ENCODE assay signal across 1 fruit fly cellular context in genomic region chr3L:8299224-8300130, dm6.
TF ChIP-seq lines count a peak whose summit lies in the region.

Arl5 (minus strand) TSS chr3L:8299839.
CG13671 (plus strand) TSS chr3L:8300064.

TF ChIP-seq in whole organism, embryonic, 481 proteins besides CTCF, POLR2A, EP300 and RAD21 (continued from another document and continues in another):
- 0 out of 3 replicates have a peak, but pooled peaks have one; percentile 56 for TF ChIP-seq mld (GFP tag; IDR thresholded peaks at IDR 0.05; lab: Robert Waterston, UW; ENCODE audit: partially characterized antibody)
- peak; percentile 79 for TF ChIP-seq slou (GFP tag; optimal IDR thresholded peaks at IDR 0.05; lab: Kevin White, UChicago)
- peak; percentile 68 for TF ChIP-seq Atf6 (GFP tag; IDR thresholded peaks at IDR 0.05; lab: Robert Waterston, UW)
- TF ChIP-seq mam (GFP tag; optimal IDR thresholded peaks at IDR 0.05; lab: Kevin White, UChicago) = peak; percentile 73
- TF ChIP-seq CG4730 (GFP tag; IDR thresholded peaks at IDR 0.05; lab: Robert Waterston, UW) = peak; percentile 72
- TF ChIP-seq ssp (GFP tag; IDR thresholded peaks at IDR 0.05; lab: Robert Waterston, UW) = peak; percentile 72
- TF ChIP-seq CG43689 (GFP tag; IDR thresholded peaks at IDR 0.05; lab: Robert Waterston, UW) = peak; percentile 41; the same call in 1 of the 2 replicates
- peak; percentile 28 for TF ChIP-seq org-1 (GFP tag; optimal IDR thresholded peaks at IDR 0.05; lab: Kevin White, UChicago)
- peak; percentile 67 for TF ChIP-seq CG9609 (GFP tag; optimal IDR thresholded peaks at IDR 0.05; lab: Kevin White, UChicago)
- TF ChIP-seq Ets97D (GFP tag; optimal IDR thresholded peaks at IDR 0.05; lab: Kevin White, UChicago) = peak; percentile 77
- TF ChIP-seq CG4617 (GFP tag; optimal IDR thresholded peaks at IDR 0.05; lab: Kevin White, UChicago; ENCODE audit: borderline replicate concordance) = peak; percentile 87
- peak; percentile 44 for TF ChIP-seq croc (GFP tag; conservative IDR thresholded peaks at IDR 0.05; lab: Robert Waterston, UW)
- TF ChIP-seq CG1024 (GFP tag; IDR thresholded peaks at IDR 0.05; lab: Robert Waterston, UW) = peak; percentile 40
- peak; percentile 78 for TF ChIP-seq CG34422 (GFP tag; IDR thresholded peaks at IDR 0.05; lab: Robert Waterston, UW)
- TF ChIP-seq CG12071 (GFP tag; optimal IDR thresholded peaks at IDR 0.05; lab: Kevin White, UChicago) = no peak
- peak; percentile 76 for TF ChIP-seq CG5245 (GFP tag; optimal IDR thresholded peaks at IDR 0.05; lab: Kevin White, UChicago)
- TF ChIP-seq CG6791 (GFP tag; IDR thresholded peaks at IDR 0.05; lab: Robert Waterston, UW; ENCODE audit: partially characterized antibody) = peak; percentile 73
- peak; percentile 72; the same call in 1 of the 2 replicates for TF ChIP-seq sna (GFP tag; IDR thresholded peaks at IDR 0.05; lab: Robert Waterston, UW; ENCODE audit: partially characterized antibody)
- no peak for TF ChIP-seq CG5180 (GFP tag; optimal IDR thresholded peaks at IDR 0.05; lab: Kevin White, UChicago)
- TF ChIP-seq CG9727 (GFP tag; optimal IDR thresholded peaks at IDR 0.05; lab: Kevin White, UChicago) = peak; percentile 83
- no peak for TF ChIP-seq Dip2 (GFP tag; IDR thresholded peaks at IDR 0.05; lab: Robert Waterston, UW)
- TF ChIP-seq CG17802 (tag; optimal IDR thresholded peaks at IDR 0.05; lab: Kevin White, UChicago) = peak; percentile 56
- peak; percentile 88 for TF ChIP-seq gem (tag; optimal IDR thresholded peaks at IDR 0.05; lab: Kevin White, UChicago)
- TF ChIP-seq HLH4C (GFP tag; IDR thresholded peaks at IDR 0.05; lab: Robert Waterston, UW; ENCODE audit: partially characterized antibody) = peak; percentile 70
- TF ChIP-seq CG10274 (GFP tag; optimal IDR thresholded peaks at IDR 0.05; lab: Kevin White, UChicago) = no peak
- peak; percentile 19 for TF ChIP-seq Usf (GFP tag; optimal IDR thresholded peaks at IDR 0.05; lab: Kevin White, UChicago)
- no peak for TF ChIP-seq cad (GFP tag; optimal IDR thresholded peaks at IDR 0.05; lab: Kevin White, UChicago)
- TF ChIP-seq Trl (optimal IDR thresholded peaks at IDR 0.05; lab: Kevin White, UChicago) = no peak
- peak; percentile 59 for TF ChIP-seq Trl (GFP tag; optimal IDR thresholded peaks at IDR 0.05; lab: Kevin White, UChicago)
- TF ChIP-seq Hmx (GFP tag; optimal IDR thresholded peaks at IDR 0.05; lab: Kevin White, UChicago) = peak; percentile 25
- TF ChIP-seq CG17186 (GFP tag; optimal IDR thresholded peaks at IDR 0.05; lab: Kevin White, UChicago) = peak; percentile 3
- 0 out of 2 replicates have a peak, but pooled peaks have one; percentile 2 for TF ChIP-seq dati (GFP tag; IDR thresholded peaks at IDR 0.05; lab: Robert Waterston, UW)
- TF ChIP-seq CG11398 (GFP tag; optimal IDR thresholded peaks at IDR 0.05; lab: Kevin White, UChicago) = no peak
- TF ChIP-seq pb (GFP tag; optimal IDR thresholded peaks at IDR 0.05; lab: Kevin White, UChicago) = peak; percentile 27
- peak; percentile 62 for TF ChIP-seq HmgZ (tag; optimal IDR thresholded peaks at IDR 0.05; lab: Kevin White, UChicago)
- no peak for TF ChIP-seq Fer2 (tag; optimal IDR thresholded peaks at IDR 0.05; lab: Kevin White, UChicago)
- TF ChIP-seq CG10979 (tag; optimal IDR thresholded peaks at IDR 0.05; lab: Kevin White, UChicago) = peak; percentile 62
- peak; percentile 40 for TF ChIP-seq grn (GFP tag; optimal IDR thresholded peaks at IDR 0.05; lab: Kevin White, UChicago)
- TF ChIP-seq gce (GFP tag; IDR thresholded peaks at IDR 0.05; lab: Robert Waterston, UW) = 0 out of 3 replicates have a peak, but pooled peaks have one; percentile 25
- peak; percentile 66 for TF ChIP-seq CG8924 (tag; optimal IDR thresholded peaks at IDR 0.05; lab: Kevin White, UChicago)
- TF ChIP-seq Dp (GFP tag; optimal IDR thresholded peaks at IDR 0.05; lab: Kevin White, UChicago) = peak; percentile 44
- TF ChIP-seq sug (tag; optimal IDR thresholded peaks at IDR 0.05; lab: Kevin White, UChicago) = peak; percentile 60
- TF ChIP-seq NK7.1 (GFP tag; optimal IDR thresholded peaks at IDR 0.05; lab: Kevin White, UChicago) = no peak
- TF ChIP-seq CHES-1-like (GFP tag; optimal IDR thresholded peaks at IDR 0.05; lab: Kevin White, UChicago) = peak; percentile 23
- peak; percentile 82; the same call in 1 of the 2 replicates for TF ChIP-seq ranshi (GFP tag; IDR thresholded peaks at IDR 0.05; lab: Robert Waterston, UW)
- peak; percentile 88 for TF ChIP-seq CG11456 (GFP tag; IDR thresholded peaks at IDR 0.05; lab: Robert Waterston, UW)
- TF ChIP-seq Antp (GFP tag; optimal IDR thresholded peaks at IDR 0.05; lab: Kevin White, UChicago) = peak; percentile 61
- peak; percentile 84 for TF ChIP-seq CG2712 (tag; optimal IDR thresholded peaks at IDR 0.05; lab: Kevin White, UChicago)
- peak; percentile 52 for TF ChIP-seq CG2129 (GFP tag; IDR thresholded peaks at IDR 0.05; lab: Robert Waterston, UW; ENCODE audit: partially characterized antibody)
- TF ChIP-seq CG30431 (GFP tag; optimal IDR thresholded peaks at IDR 0.05; lab: Kevin White, UChicago) = peak; percentile 61
- TF ChIP-seq BEAF-32 (GFP tag; optimal IDR thresholded peaks at IDR 0.05; lab: Kevin White, UChicago) = peak; percentile 85
- TF ChIP-seq luna (GFP tag; optimal IDR thresholded peaks at IDR 0.05; lab: Kevin White, UChicago) = peak; percentile 58
- TF ChIP-seq CG3407 (GFP tag; optimal IDR thresholded peaks at IDR 0.05; lab: Kevin White, UChicago) = peak; percentile 57
- peak; percentile 73 for TF ChIP-seq hbn (GFP tag; IDR thresholded peaks at IDR 0.05; lab: Robert Waterston, UW; ENCODE audit: partially characterized antibody)
- TF ChIP-seq exex (tag; optimal IDR thresholded peaks at IDR 0.05; lab: Kevin White, UChicago) = peak; percentile 85
- peak; percentile 83 for TF ChIP-seq Rfx (GFP tag; IDR thresholded peaks at IDR 0.05; lab: Robert Waterston, UW)
- peak; percentile 65 for TF ChIP-seq CG17385 (GFP tag; optimal IDR thresholded peaks at IDR 0.05; lab: Kevin White, UChicago)
- no peak for TF ChIP-seq Deaf1 (tag; optimal IDR thresholded peaks at IDR 0.05; lab: Kevin White, UChicago)
- peak; percentile 79 for TF ChIP-seq CG10462 (GFP tag; optimal IDR thresholded peaks at IDR 0.05; lab: Kevin White, UChicago)
- TF ChIP-seq CG11247 (GFP tag; IDR thresholded peaks at IDR 0.05; lab: Robert Waterston, UW) = peak; percentile 88
- peak; percentile 27 for TF ChIP-seq gro (GFP tag; optimal IDR thresholded peaks at IDR 0.05; lab: Kevin White, UChicago)
- peak; percentile 82 for TF ChIP-seq YL-1 (GFP tag; optimal IDR thresholded peaks at IDR 0.05; lab: Kevin White, UChicago)
- peak; percentile 28 for TF ChIP-seq kah (GFP tag; optimal IDR thresholded peaks at IDR 0.05; lab: Kevin White, UChicago)
- peak; percentile 42 for TF ChIP-seq CG7987 (GFP tag; optimal IDR thresholded peaks at IDR 0.05; lab: Kevin White, UChicago)
- TF ChIP-seq psq (GFP tag; optimal IDR thresholded peaks at IDR 0.05; lab: Kevin White, UChicago) = peak; percentile 63
- TF ChIP-seq fd102C (GFP tag; optimal IDR thresholded peaks at IDR 0.05; lab: Kevin White, UChicago) = peak; percentile 19
- peak; percentile 83 for TF ChIP-seq CG4424 (GFP tag; optimal IDR thresholded peaks at IDR 0.05; lab: Kevin White, UChicago)
- no peak for TF ChIP-seq z (GFP tag; IDR thresholded peaks at IDR 0.05; lab: Robert Waterston, UW)
- peak; percentile 62; the same call in 1 of the 3 replicates for TF ChIP-seq Optix (GFP tag; IDR thresholded peaks at IDR 0.05; lab: Robert Waterston, UW)
- TF ChIP-seq gfzf (GFP tag; optimal IDR thresholded peaks at IDR 0.05; lab: Kevin White, UChicago) = peak; percentile 44
- TF ChIP-seq Doc2 (GFP tag; IDR thresholded peaks at IDR 0.05; lab: Robert Waterston, UW) = no peak
- TF ChIP-seq Nf-YB (GFP tag; optimal IDR thresholded peaks at IDR 0.05; lab: Kevin White, UChicago) = peak; percentile 29
- TF ChIP-seq CG31388 (GFP tag; optimal IDR thresholded peaks at IDR 0.05; lab: Kevin White, UChicago) = peak; percentile 70
- TF ChIP-seq CG30403 (GFP tag; optimal IDR thresholded peaks at IDR 0.05; lab: Kevin White, UChicago) = peak; percentile 89
- TF ChIP-seq dmrt99B (tag; optimal IDR thresholded peaks at IDR 0.05; lab: Kevin White, UChicago) = no peak
- TF ChIP-seq esg (GFP tag; conservative IDR thresholded peaks at IDR 0.05; lab: Robert Waterston, UW) = peak; percentile 67
- peak; percentile 91 for TF ChIP-seq stwl (tag; optimal IDR thresholded peaks at IDR 0.05; lab: Kevin White, UChicago)
- TF ChIP-seq Dbx (GFP tag; IDR thresholded peaks at IDR 0.05; lab: Robert Waterston, UW) = peak; percentile 85
- peak; percentile 75 for TF ChIP-seq CG3847 (GFP tag; IDR thresholded peaks at IDR 0.05; lab: Robert Waterston, UW)
- peak; percentile 25 for TF ChIP-seq CG1603 (tag; optimal IDR thresholded peaks at IDR 0.05; lab: Kevin White, UChicago)
- TF ChIP-seq ato (GFP tag; IDR thresholded peaks at IDR 0.05; lab: Robert Waterston, UW; ENCODE audit: partially characterized antibody) = peak; percentile 64
- TF ChIP-seq CG3065 (GFP tag; optimal IDR thresholded peaks at IDR 0.05; lab: Kevin White, UChicago) = peak; percentile 75
- peak; percentile 74 for TF ChIP-seq dysf (GFP tag; IDR thresholded peaks at IDR 0.05; lab: Robert Waterston, UW)
- TF ChIP-seq CG6813 (GFP tag; optimal IDR thresholded peaks at IDR 0.05; lab: Kevin White, UChicago) = peak; percentile 21
- peak; percentile 60 for TF ChIP-seq CG10543 (GFP tag; optimal IDR thresholded peaks at IDR 0.05; lab: Kevin White, UChicago)
- TF ChIP-seq Drgx (GFP tag; IDR thresholded peaks at IDR 0.05; lab: Robert Waterston, UW) = peak; percentile 70
- no peak for TF ChIP-seq fd64A (GFP tag; optimal IDR thresholded peaks at IDR 0.05; lab: Kevin White, UChicago)
- peak; percentile 75 for TF ChIP-seq CG8388 (GFP tag; optimal IDR thresholded peaks at IDR 0.05; lab: Kevin White, UChicago)
- TF ChIP-seq CG17328 (GFP tag; IDR thresholded peaks at IDR 0.05; lab: Robert Waterston, UW) = peak; percentile 83
- TF ChIP-seq B-H2 (GFP tag; optimal IDR thresholded peaks at IDR 0.05; lab: Kevin White, UChicago) = peak; percentile 37
- TF ChIP-seq salm (tag; optimal IDR thresholded peaks at IDR 0.05; lab: Kevin White, UChicago) = peak; percentile 25
- peak; percentile 97 for TF ChIP-seq CG10267 (tag; optimal IDR thresholded peaks at IDR 0.05; lab: Kevin White, UChicago)
- no peak for TF ChIP-seq ham (GFP tag; IDR thresholded peaks at IDR 0.05; lab: Robert Waterston, UW)
- peak in 1 of 2 experiments; percentile 83 for TF ChIP-seq bsh (GFP tag; optimal IDR thresholded peaks at IDR 0.05; lab: Kevin White, UChicago)
- TF ChIP-seq amos (GFP tag; IDR thresholded peaks at IDR 0.05; lab: Robert Waterston, UW; ENCODE audit: partially characterized antibody) = peak; percentile 72
- TF ChIP-seq Gug (GFP tag; IDR thresholded peaks at IDR 0.05; lab: Robert Waterston, UW) = peak; percentile 73; the same call in 3 of the 4 replicates
- TF ChIP-seq sc (optimal IDR thresholded peaks at IDR 0.05; lab: Kevin White, UChicago) = no peak
- peak; percentile 61 for TF ChIP-seq sc (GFP tag; optimal IDR thresholded peaks at IDR 0.05; lab: Kevin White, UChicago)
- peak; percentile 47 for TF ChIP-seq CG13424 (tag; optimal IDR thresholded peaks at IDR 0.05; lab: Kevin White, UChicago)
- TF ChIP-seq HmgD (GFP tag; optimal IDR thresholded peaks at IDR 0.05; lab: Kevin White, UChicago) = no peak
- no peak for TF ChIP-seq Gsc (GFP tag; IDR thresholded peaks at IDR 0.05; lab: Robert Waterston, UW)
- TF ChIP-seq E2f1 (GFP tag; IDR thresholded peaks at IDR 0.05; lab: Robert Waterston, UW) = peak; percentile 71
- TF ChIP-seq abd-A (tag; optimal IDR thresholded peaks at IDR 0.05; lab: Kevin White, UChicago) = no peak
- no peak for TF ChIP-seq CG2678 (tag; optimal IDR thresholded peaks at IDR 0.05; lab: Kevin White, UChicago)
- TF ChIP-seq insv (GFP tag; optimal IDR thresholded peaks at IDR 0.05; lab: Kevin White, UChicago) = peak in 1 of 2 experiments; percentile 11
- TF ChIP-seq HLHmδ (GFP tag; optimal IDR thresholded peaks at IDR 0.05; lab: Kevin White, UChicago) = no peak
- peak; percentile 60 for TF ChIP-seq bab2 (GFP tag; optimal IDR thresholded peaks at IDR 0.05; lab: Kevin White, UChicago)
- peak; percentile 74 for TF ChIP-seq caup (GFP tag; optimal IDR thresholded peaks at IDR 0.05; lab: Kevin White, UChicago; ENCODE audit: severe bottlenecking)
- TF ChIP-seq CG8359 (GFP tag; optimal IDR thresholded peaks at IDR 0.05; lab: Kevin White, UChicago; ENCODE audit: borderline replicate concordance) = no peak
- TF ChIP-seq CG13775 (GFP tag; optimal IDR thresholded peaks at IDR 0.05; lab: Kevin White, UChicago) = peak; percentile 81
- TF ChIP-seq Jarid2 (GFP tag; optimal IDR thresholded peaks at IDR 0.05; lab: Kevin White, UChicago) = no peak
- TF ChIP-seq CG14014 (GFP tag; IDR thresholded peaks at IDR 0.05; lab: Robert Waterston, UW) = peak; percentile 76
- TF ChIP-seq CG17361 (GFP tag; IDR thresholded peaks at IDR 0.05; lab: Robert Waterston, UW) = peak; percentile 85; the same call in 2 of the 3 replicates
- TF ChIP-seq Hr78 (GFP tag; optimal IDR thresholded peaks at IDR 0.05; lab: Kevin White, UChicago) = no peak
- no peak for TF ChIP-seq D (optimal IDR thresholded peaks at IDR 0.05; lab: Kevin White, UChicago)
- TF ChIP-seq D (GFP tag; optimal IDR thresholded peaks at IDR 0.05; lab: Kevin White, UChicago) = peak; percentile 65
- peak; percentile 61 for TF ChIP-seq CG15601 (tag; optimal IDR thresholded peaks at IDR 0.05; lab: Kevin White, UChicago)
- no peak for TF ChIP-seq CG16779 (GFP tag; IDR thresholded peaks at IDR 0.05; lab: Robert Waterston, UW)
- TF ChIP-seq nau (GFP tag; optimal IDR thresholded peaks at IDR 0.05; lab: Kevin White, UChicago) = peak; percentile 25
- no peak for TF ChIP-seq CG15479 (GFP tag; optimal IDR thresholded peaks at IDR 0.05; lab: Kevin White, UChicago)
- 0 out of 2 replicates have a peak, but pooled peaks have one; percentile 55 for TF ChIP-seq cas (GFP tag; IDR thresholded peaks at IDR 0.05; lab: Robert Waterston, UW)
- peak; percentile 91 for TF ChIP-seq CG14710 (tag; optimal IDR thresholded peaks at IDR 0.05; lab: Kevin White, UChicago)
- peak; percentile 88 for TF ChIP-seq CG9932 (GFP tag; IDR thresholded peaks at IDR 0.05; lab: Robert Waterston, UW)
- TF ChIP-seq CG16813 (GFP tag; IDR thresholded peaks at IDR 0.05; lab: Robert Waterston, UW; ENCODE audit: partially characterized antibody) = peak; percentile 77
- peak; percentile 45 for TF ChIP-seq CG30020 (tag; optimal IDR thresholded peaks at IDR 0.05; lab: Kevin White, UChicago)
- TF ChIP-seq chm (GFP tag; IDR thresholded peaks at IDR 0.05; lab: Robert Waterston, UW) = peak; percentile 64
- TF ChIP-seq CG34224 (GFP tag; IDR thresholded peaks at IDR 0.05; lab: Robert Waterston, UW; ENCODE audit: partially characterized antibody) = peak; percentile 66; the same call in 2 of the 3 replicates
- TF ChIP-seq Abd-B (GFP tag; optimal IDR thresholded peaks at IDR 0.05; lab: Kevin White, UChicago) = peak; percentile 79
